Fruit fly (Drosophila melanogaster): ENCODE results near the gene TotA.
A peak's percentile ranks its signal among the peaks of the same experiment; 100 is the strongest.

The TotA gene

dm6 chr3R:20876680-20877079, 5.8 kb downstream of the TotA start:
- TF ChIP-seq CG12768 (GFP tag; optimal IDR thresholded peaks at IDR 0.05) (no peak), tj (GFP tag; optimal IDR thresholded peaks at IDR 0.05) (no peak)

- TF ChIP-seq cic (GFP tag; optimal IDR thresholded peaks at IDR 0.05) = no peak
- no peak for TF ChIP-seq pad (GFP tag; optimal IDR thresholded peaks at IDR 0.05)
- TF ChIP-seq CG5204 (GFP tag; optimal IDR thresholded peaks at IDR 0.05) = no peak
These were observed 6.6 kb downstream of the TotA start, which contains the start of gene TotZ for dm6 chr3R:20877436-20877835. TotZ (plus strand) TSS chr3R:20877736.

- TF ChIP-seq Clk (GFP tag; optimal IDR thresholded peaks at IDR 0.05) = no peak
- peak; percentile 33 for TF ChIP-seq kay (GFP tag; ENCODE audit: borderline replicate concordance)
These were observed 19.7 kb downstream of the TotA start for dm6 chr3R:20890505-20890904.

- no peak for TF ChIP-seq kay (GFP tag; ENCODE audit: borderline replicate concordance)
- TF ChIP-seq cic (GFP tag; optimal IDR thresholded peaks at IDR 0.05) = peak; percentile 5
These were observed 20.1 kb downstream of the TotA start for dm6 chr3R:20890920-20891319.

dm6 chr3R:20891495-20891894, 20.7 kb downstream of the TotA start:
- TF ChIP-seq CG12768 (GFP tag; optimal IDR thresholded peaks at IDR 0.05) = no peak

- TF ChIP-seq Crg-1 (GFP tag; optimal IDR thresholded peaks at IDR 0.05) (no peak), CG14711 (tag; optimal IDR thresholded peaks at IDR 0.05) (no peak), CG11617 (GFP tag; optimal IDR thresholded peaks at IDR 0.05) (no peak), kay (GFP tag; ENCODE audit: borderline replicate concordance) (no peak), pad (GFP tag; optimal IDR thresholded peaks at IDR 0.05) (no peak), CG12768 (GFP tag; optimal IDR thresholded peaks at IDR 0.05) (no peak), cnc (optimal IDR thresholded peaks at IDR 0.05) (no peak), CG7045 (GFP tag; optimal IDR thresholded peaks at IDR 0.05) (no peak), ovo (GFP tag; optimal IDR thresholded peaks at IDR 0.05) (no peak), CG33017 (tag; optimal IDR thresholded peaks at IDR 0.05) (no peak), bab1 (GFP tag; optimal IDR thresholded peaks at IDR 0.05) (no peak), CG1620 (GFP tag; optimal IDR thresholded peaks at IDR 0.05) (no peak), Hr96 (GFP tag; optimal IDR thresholded peaks at IDR 0.05) (no peak), CG5204 (GFP tag; optimal IDR thresholded peaks at IDR 0.05) (no peak), toe (GFP tag; optimal IDR thresholded peaks at IDR 0.05) (no peak), tj (GFP tag; optimal IDR thresholded peaks at IDR 0.05) (no peak), cic (GFP tag; optimal IDR thresholded peaks at IDR 0.05) (no peak), CG7101 (tag; optimal IDR thresholded peaks at IDR 0.05) (no peak), Mnt (GFP tag; optimal IDR thresholded peaks at IDR 0.05) (no peak), Clk (GFP tag; optimal IDR thresholded peaks at IDR 0.05) (no peak)
These were observed 26.3 kb downstream of the TotA start, which contains the start of gene Ktl for dm6 chr3R:20897128-20897527. Ktl (minus strand) TSS chr3R:20897320.

dm6 chr3R:20901656-20902055, 30.8 kb downstream of the TotA start, which contains the start of gene Grik:
Grik (plus strand) TSS chr3R:20901956.
- TF ChIP-seq Mnt (GFP tag; optimal IDR thresholded peaks at IDR 0.05) = no peak

dm6 chr3R:20905418-20905817, 34.6 kb downstream of the TotA start, which contains the start of gene TotX:
TotX (minus strand) TSS chr3R:20905518.
- TF ChIP-seq cic (GFP tag; optimal IDR thresholded peaks at IDR 0.05) = no peak
- TF ChIP-seq CG11617 (GFP tag; optimal IDR thresholded peaks at IDR 0.05) = no peak
- TF ChIP-seq Mnt (GFP tag; optimal IDR thresholded peaks at IDR 0.05) = no peak
- no peak for TF ChIP-seq CG1620 (GFP tag; optimal IDR thresholded peaks at IDR 0.05)
- TF ChIP-seq Hr96 (GFP tag; optimal IDR thresholded peaks at IDR 0.05) = no peak
- no peak for TF ChIP-seq tj (GFP tag; optimal IDR thresholded peaks at IDR 0.05)
- no peak for TF ChIP-seq kay (GFP tag; ENCODE audit: borderline replicate concordance)
- no peak for TF ChIP-seq pad (GFP tag; optimal IDR thresholded peaks at IDR 0.05)
- TF ChIP-seq cnc (optimal IDR thresholded peaks at IDR 0.05) = no peak
- TF ChIP-seq CG7101 (tag; optimal IDR thresholded peaks at IDR 0.05) = no peak
- no peak for TF ChIP-seq CG12768 (GFP tag; optimal IDR thresholded peaks at IDR 0.05)

- TF ChIP-seq bab1 (GFP tag; optimal IDR thresholded peaks at IDR 0.05) (peak; percentile 2), cic (GFP tag; optimal IDR thresholded peaks at IDR 0.05) (no peak)
These were observed 37.8 kb downstream of the TotA start for dm6 chr3R:20908641-20909040.

Data from whole organism, adult.